Worm (Caenorhabditis elegans): Measurements from ENCODE around the gene C35D6.4.

The C35D6.4 gene

ce11 chrIV:16397845-16398607 lies 47.2 kb downstream of the C35D6.4 start (continued):
- peak; percentile 8 for TF ChIP-seq nhr-129 (tag; optimal IDR thresholded peaks at IDR 0.05)
- TF ChIP-seq ama-1 (optimal IDR thresholded peaks at IDR 0.05), result no peak
- no peak for TF ChIP-seq mbf-1 (tag; optimal IDR thresholded peaks at IDR 0.05)
- TF ChIP-seq nhr-12 (tag; optimal IDR thresholded peaks at IDR 0.05), result no peak
- no peak for TF ChIP-seq unc-39 (tag; optimal IDR thresholded peaks at IDR 0.05)
- TF ChIP-seq sma-3 (GFP tag; optimal IDR thresholded peaks at IDR 0.05), result no peak
- TF ChIP-seq ceh-82 (tag; optimal IDR thresholded peaks at IDR 0.05), result no peak
- peak; percentile 60 for TF ChIP-seq ceh-16 (tag; optimal IDR thresholded peaks at IDR 0.05)
- TF ChIP-seq nhr-23 (tag; optimal IDR thresholded peaks at IDR 0.05), result no peak
- no peak for TF ChIP-seq C34F6.9 (tag; optimal IDR thresholded peaks at IDR 0.05)

- no peak for TF ChIP-seq sma-9 (GFP tag; optimal IDR thresholded peaks at IDR 0.05)
- TF ChIP-seq sma-9 (tag; optimal IDR thresholded peaks at IDR 0.05), result no peak
- no peak for TF ChIP-seq elt-1 (tag; optimal IDR thresholded peaks at IDR 0.05)
- peak; percentile 60 for TF ChIP-seq unc-55 (GFP tag; optimal IDR thresholded peaks at IDR 0.05)
- peak; percentile 35 for TF ChIP-seq fos-1 (tag; optimal IDR thresholded peaks at IDR 0.05)
- TF ChIP-seq snpc-4 (tag; optimal IDR thresholded peaks at IDR 0.05), result peak; percentile 11
- TF ChIP-seq lsy-2 (tag; optimal IDR thresholded peaks at IDR 0.05), result peak in 1 of 2 experiments; percentile 27
- TF ChIP-seq ztf-11 (tag; optimal IDR thresholded peaks at IDR 0.05), result no peak
- TF ChIP-seq lin-13 (GFP tag; optimal IDR thresholded peaks at IDR 0.05), result peak; percentile 20
- TF ChIP-seq lin-11 (tag; optimal IDR thresholded peaks at IDR 0.05), result peak; percentile 3
- TF ChIP-seq nhr-129 (tag; optimal IDR thresholded peaks at IDR 0.05), result peak; percentile 23
- peak; percentile 12 for TF ChIP-seq sma-3 (GFP tag; optimal IDR thresholded peaks at IDR 0.05)
- TF ChIP-seq crh-2 (tag; optimal IDR thresholded peaks at IDR 0.05), result peak; percentile 15
- no peak for TF ChIP-seq elt-3 (tag; optimal IDR thresholded peaks at IDR 0.05)
Observed at ce11 chrIV:16399017-16399416, 48.2 kb downstream of the C35D6.4 start.

DNA sequence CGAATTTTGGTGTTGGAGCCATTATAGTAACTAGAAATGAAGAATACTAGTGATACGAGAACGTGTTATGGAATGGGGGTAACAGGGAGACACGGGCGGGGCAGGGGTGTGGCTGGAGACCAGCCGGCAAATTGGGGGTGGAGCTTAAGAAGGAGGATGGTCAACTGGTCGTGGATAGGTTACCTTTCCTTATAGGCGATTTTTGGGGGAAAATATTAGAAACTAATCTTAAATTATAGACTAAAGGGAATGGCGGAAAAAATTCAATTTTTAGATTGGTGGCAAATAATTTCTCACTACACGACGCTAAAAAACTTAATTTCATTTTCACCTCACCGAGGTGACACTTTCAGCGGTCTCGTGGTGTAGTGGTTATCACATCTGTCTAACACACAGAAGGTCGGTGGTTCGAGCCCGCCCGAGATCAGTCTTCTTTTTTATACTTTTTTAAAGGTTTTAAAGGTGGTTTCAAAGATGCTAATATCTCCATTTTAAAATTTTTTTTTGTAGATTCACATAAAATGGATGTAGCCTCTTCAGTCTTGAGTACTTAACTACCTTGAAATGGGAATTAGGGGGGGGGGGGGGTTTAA lies 49.1 kb downstream of the C35D6.4 start, which contains the start of gene Y65A5A.1:
Y65A5A.1 (minus strand) TSS at position 51 of the 593 bp plus-strand sequence.
- no peak for TF ChIP-seq unc-62 (GFP tag; optimal IDR thresholded peaks at IDR 0.05)
- TF ChIP-seq lsy-2 (tag; optimal IDR thresholded peaks at IDR 0.05), result peak in 1 of 2 experiments; percentile 15
- no peak for TF ChIP-seq ceh-82 (tag; optimal IDR thresholded peaks at IDR 0.05)
- no peak for TF ChIP-seq R02D3.7 (tag; optimal IDR thresholded peaks at IDR 0.05)
- peak; percentile 1 for TF ChIP-seq crh-2 (tag; optimal IDR thresholded peaks at IDR 0.05)
- no peak for TF ChIP-seq ztf-1 (GFP tag; conservative IDR thresholded peaks at IDR 0.05)
- TF ChIP-seq skn-1 (tag; optimal IDR thresholded peaks at IDR 0.05), result no peak
- peak; percentile 28 for TF ChIP-seq lin-13 (GFP tag; optimal IDR thresholded peaks at IDR 0.05)

- TF ChIP-seq nhr-129 (tag; optimal IDR thresholded peaks at IDR 0.05), result peak; percentile 9
- no peak for TF ChIP-seq ztf-1 (GFP tag; conservative IDR thresholded peaks at IDR 0.05)
- TF ChIP-seq gmeb-1 (tag; optimal IDR thresholded peaks at IDR 0.05), result peak; percentile 26
- TF ChIP-seq sem-4 (tag; optimal IDR thresholded peaks at IDR 0.05), result no peak
- TF ChIP-seq nhr-237 (tag; optimal IDR thresholded peaks at IDR 0.05), result no peak
- peak; percentile 47 for TF ChIP-seq elt-1 (tag; optimal IDR thresholded peaks at IDR 0.05)
- TF ChIP-seq peb-1 (tag; optimal IDR thresholded peaks at IDR 0.05), result no peak
- peak; percentile 96 for TF ChIP-seq ceh-16 (tag; optimal IDR thresholded peaks at IDR 0.05)
- no peak for TF ChIP-seq blmp-1 (tag; optimal IDR thresholded peaks at IDR 0.05; ENCODE audit: insufficient read depth)
- TF ChIP-seq crh-2 (tag; optimal IDR thresholded peaks at IDR 0.05), result peak; percentile 53
- TF ChIP-seq sma-3 (GFP tag; optimal IDR thresholded peaks at IDR 0.05), result peak; percentile 52
Observed at ce11 chrIV:16400412-16401381, 49.9 kb downstream of the C35D6.4 start.
